Worm (Caenorhabditis elegans) whole organism, young adult: ENCODE measurements around the gene T24E12.10.

Experiments
- B0019.2 ChIP-seq: fragments of 200-800 bp; sonication (Bioruptor generic); conservative IDR thresholded peaks from 2 replicates; pipeline ENCODE4 v1.3.6; 2022; ENCODE audit warnings: missing genetic modification reagents, missing genetic modification characterization, missing compliant biosample characterization
- B0035.1 ChIP-seq: sonication (generic microtip); optimal IDR thresholded peaks from 2 replicates; lab custom pipeline; 2016; ENCODE audit warnings: missing genetic modification characterization, mild to moderate bottlenecking, missing compliant biosample characterization, missing genotype, missing genetic modification reagents
- B0261.1 ChIP-seq: sonication (generic microtip); optimal IDR thresholded peaks from 2 replicates; lab custom pipeline; 2016; ENCODE audit warnings: mild to moderate bottlenecking, missing genetic modification characterization, moderate library complexity, missing compliant biosample characterization
- C06A6.2 ChIP-seq: fragments of 200-800 bp; sonication (Bioruptor generic); conservative IDR thresholded peaks from 2 replicates; pipeline ENCODE4 v1.3.6; 2022; ENCODE audit warnings: missing genetic modification characterization, missing compliant biosample characterization
- F10E7.11 ChIP-seq: sonication (generic microtip); optimal IDR thresholded peaks from 2 replicates; lab custom pipeline; 2017; ENCODE audit warnings: mild to moderate bottlenecking, missing genetic modification characterization, moderate library complexity, missing compliant biosample characterization
- F23B12.7 ChIP-seq: sonication (generic microtip); optimal IDR thresholded peaks from 2 replicates; lab custom pipeline; 2017; ENCODE audit warnings: missing genetic modification characterization, mild to moderate bottlenecking, missing compliant biosample characterization, antibody characterized with exemption, moderate library complexity; ENCODE audit not compliant: insufficient read depth
- F37B4.10 ChIP-seq: fragments of 200-800 bp; sonication (Bioruptor generic); IDR thresholded peaks from 2 replicates; pipeline ENCODE4 v1.3.6; 2022; ENCODE audit warnings: missing genetic modification characterization, missing compliant biosample characterization
- F57C9.4 ChIP-seq: sonication (generic microtip); optimal IDR thresholded peaks from 2 replicates; lab custom pipeline; 2017; ENCODE audit warnings: mild to moderate bottlenecking, missing genetic modification characterization, missing compliant biosample characterization
- T26A5.8 ChIP-seq: sonication (generic microtip); optimal IDR thresholded peaks from 2 replicates; lab custom pipeline; 2016; ENCODE audit warnings: missing genetic modification characterization, missing compliant biosample characterization
- atf-7 ChIP-seq: sonication (generic microtip); optimal IDR thresholded peaks from 2 replicates; lab custom pipeline; 2017; ENCODE audit warnings: mild to moderate bottlenecking, missing genetic modification characterization, missing compliant biosample characterization
- attf-5 ChIP-seq: fragments of 200-800 bp; sonication (Bioruptor generic); optimal IDR thresholded peaks from 2 replicates; lab custom pipeline; 2018; ENCODE audit warnings: mild to moderate bottlenecking, missing genetic modification characterization, missing compliant biosample characterization
- cebp-2 ChIP-seq: fragments of 200-800 bp; sonication (Bioruptor generic); IDR thresholded peaks from 2 replicates; pipeline ENCODE4 v1.3.6; 2022; ENCODE audit warnings: missing genetic modification characterization, missing compliant biosample characterization
- ceh-100 ChIP-seq: fragments of 200-800 bp; sonication (Bioruptor generic); IDR thresholded peaks from 2 replicates; pipeline ENCODE4 v1.3.6; 2022; ENCODE audit warnings: missing genetic modification reagents, missing genetic modification characterization, missing compliant biosample characterization
- ceh-27 ChIP-seq: fragments of 200-800 bp; sonication (Bioruptor generic); optimal IDR thresholded peaks from 2 replicates; lab custom pipeline; 2018; ENCODE audit warnings: mild to moderate bottlenecking, missing genetic modification characterization, moderate library complexity, missing compliant biosample characterization
- ceh-91 ChIP-seq: fragments of 200-800 bp; sonication (Bioruptor generic); IDR thresholded peaks from 2 replicates; pipeline ENCODE4 v1.3.6; 2022; ENCODE audit warnings: missing genetic modification reagents, missing genetic modification characterization, missing compliant biosample characterization
- dox-1 ChIP-seq: fragments of 200-800 bp; sonication (Bioruptor generic); IDR thresholded peaks from 2 replicates; pipeline ENCODE4 v1.3.6; 2022; ENCODE audit warnings: missing genetic modification reagents, missing genetic modification characterization, missing compliant biosample characterization
- dpl-1 ChIP-seq: fragments of 150-350 bp; optimal IDR thresholded peaks from 2 replicates; lab custom pipeline; 2014; ENCODE audit warnings: missing biosample characterization, missing genetic modification reagents, missing genetic modification characterization
- efl-1 ChIP-seq: fragments of 150-350 bp; optimal IDR thresholded peaks from 2 replicates; lab custom pipeline; 2014; ENCODE audit warnings: missing biosample characterization, missing genetic modification reagents, missing genetic modification characterization
- egl-44 ChIP-seq: fragments of 200-800 bp; sonication (Bioruptor generic); IDR thresholded peaks from 2 replicates; pipeline ENCODE4 v1.3.6; 2022; ENCODE audit warnings: missing genetic modification reagents, missing genetic modification characterization, missing compliant biosample characterization
- ekl-4 ChIP-seq: fragments of 200-800 bp; sonication (Bioruptor generic); IDR thresholded peaks from 2 replicates; pipeline ENCODE4 v1.3.6; 2022; ENCODE audit warnings: missing genetic modification reagents, missing genetic modification characterization, missing compliant biosample characterization
- fkh-3 ChIP-seq: sonication (generic microtip); optimal IDR thresholded peaks from 2 replicates; lab custom pipeline; 2016; ENCODE audit warnings: mild to moderate bottlenecking, missing genetic modification characterization, missing compliant biosample characterization
- him-1 ChIP-seq: sonication (generic microtip); optimal IDR thresholded peaks from 2 replicates; lab custom pipeline; 2016; ENCODE audit warnings: missing genotype, missing genetic modification reagents, missing genetic modification characterization, missing compliant biosample characterization
- hlh-12 ChIP-seq: sonication (generic microtip); optimal IDR thresholded peaks from 2 replicates; lab custom pipeline; 2016; ENCODE audit warnings: missing genetic modification characterization, missing compliant biosample characterization
- hmg-1.2 ChIP-seq: fragments of 200-800 bp; sonication (Bioruptor generic); IDR thresholded peaks from 2 replicates; pipeline ENCODE4 v1.3.6; 2022; ENCODE audit warnings: missing genetic modification reagents, missing genetic modification characterization, missing compliant biosample characterization
- hmg-20 ChIP-seq: fragments of 200-800 bp; sonication (Bioruptor generic); IDR thresholded peaks from 2 replicates; pipeline ENCODE4 v1.3.6; 2022; ENCODE audit warnings: missing genetic modification reagents, missing genetic modification characterization, missing compliant biosample characterization
- lin-26 ChIP-seq: fragments of 200-800 bp; sonication (Bioruptor generic); IDR thresholded peaks from 2 replicates; pipeline ENCODE4 v1.3.6; 2022; ENCODE audit warnings: missing genetic modification reagents, missing genetic modification characterization, missing compliant biosample characterization
- lin-35 ChIP-seq, 3 experiments: fragments of 150-350 bp in 2 of 3; sonication (generic microtip) in 1 of 3; optimal IDR thresholded peaks; 2 replicates each; lab custom pipeline; 2014 to 2018; ENCODE audit warnings: missing biosample characterization in 3 of 3, missing genetic modification characterization in 3 of 3, missing genetic modification reagents in 3 of 3
- lsl-1 ChIP-seq: fragments of 200-800 bp; sonication (Bioruptor generic); optimal IDR thresholded peaks from 2 replicates; lab custom pipeline; 2018; ENCODE audit warnings: mild to moderate bottlenecking, missing genetic modification characterization, moderate library complexity, missing compliant biosample characterization
- lsy-27 ChIP-seq: sonication (generic microtip); optimal IDR thresholded peaks from 2 replicates; lab custom pipeline; 2017; ENCODE audit warnings: missing genetic modification characterization, mild to moderate bottlenecking, missing compliant biosample characterization, antibody characterized with exemption, missing genotype, borderline replicate concordance; ENCODE audit not compliant: insufficient read depth
- madf-6 ChIP-seq: fragments of 200-800 bp; sonication (Bioruptor generic); IDR thresholded peaks from 2 replicates; pipeline ENCODE4 v1.3.6; 2022; ENCODE audit warnings: missing genetic modification reagents, missing genetic modification characterization, missing compliant biosample characterization
- madf-8 ChIP-seq: fragments of 200-800 bp; sonication (Bioruptor generic); conservative IDR thresholded peaks from 2 replicates; pipeline ENCODE4 v1.3.6; 2022; ENCODE audit warnings: missing genetic modification reagents, missing genetic modification characterization, missing compliant biosample characterization
- mcd-1 ChIP-seq: fragments of 200-800 bp; sonication (Bioruptor generic); IDR thresholded peaks from 2 replicates; pipeline ENCODE4 v1.3.6; 2022; ENCODE audit warnings: missing genetic modification reagents, missing genetic modification characterization, missing compliant biosample characterization
- mel-28 ChIP-seq: sonication (generic microtip); optimal IDR thresholded peaks from 2 replicates; lab custom pipeline; 2016; ENCODE audit warnings: borderline replicate concordance, mild to moderate bottlenecking, missing genetic modification characterization, missing compliant biosample characterization
- nfyb-1 ChIP-seq: fragments of 200-800 bp; sonication (Bioruptor generic); IDR thresholded peaks from 2 replicates; pipeline ENCODE4 v1.3.6; 2022; ENCODE audit warnings: missing genetic modification reagents, missing genetic modification characterization, missing compliant biosample characterization
- rcor-1 ChIP-seq: fragments of 200-800 bp; sonication (Bioruptor generic); IDR thresholded peaks from 2 replicates; pipeline ENCODE4 v1.3.6; 2022; ENCODE audit warnings: missing genetic modification reagents, missing genetic modification characterization, missing compliant biosample characterization
- rec-8 ChIP-seq, 2 experiments: sonication (generic microtip); optimal IDR thresholded peaks; 2 replicates each; lab custom pipeline; 2016; ENCODE audit warnings: mild to moderate bottlenecking in 2 of 2, missing genetic modification characterization in 2 of 2, missing genetic modification reagents in 2 of 2, missing genotype in 2 of 2, missing biosample characterization in 1 of 2, missing compliant biosample characterization in 1 of 2, moderate library complexity in 1 of 2
- rpc-1 ChIP-seq, 2 experiments: fragments of 150-350 bp in 1 of 2; sonication (generic microtip) in 1 of 2; optimal IDR thresholded peaks; 2 replicates each; lab custom pipeline; 2014 to 2018; ENCODE audit warnings: missing biosample characterization in 1 of 2, missing genetic modification characterization in 1 of 2, missing genetic modification reagents in 1 of 2, missing genotype in 1 of 2
- snpc-3.4 ChIP-seq: sonication (generic microtip); optimal IDR thresholded peaks from 2 replicates; lab custom pipeline; 2017; ENCODE audit warnings: missing genetic modification characterization, mild to moderate bottlenecking, missing compliant biosample characterization, antibody characterized with exemption, moderate library complexity, missing genotype, missing genetic modification reagents
- tbp1 ChIP-seq: fragments of 200-800 bp; sonication (Bioruptor generic); optimal IDR thresholded peaks from 2 replicates; lab custom pipeline; 2018; ENCODE audit warnings: mild to moderate bottlenecking, missing genetic modification characterization, missing compliant biosample characterization
- tlf-1 ChIP-seq: fragments of 200-800 bp; sonication (Bioruptor generic); optimal IDR thresholded peaks from 2 replicates; lab custom pipeline; 2018; ENCODE audit warnings: mild to moderate bottlenecking, missing genetic modification characterization, missing compliant biosample characterization
- xnd-1 ChIP-seq: sonication (generic microtip); optimal IDR thresholded peaks from 2 replicates; lab custom pipeline; 2016; ENCODE audit warnings: missing genotype, missing genetic modification reagents, missing genetic modification characterization, missing compliant biosample characterization
- zim-3 ChIP-seq: sonication (generic microtip); optimal IDR thresholded peaks from 2 replicates; lab custom pipeline; 2017; ENCODE audit warnings: mild to moderate bottlenecking, missing genetic modification characterization, moderate library complexity, missing compliant biosample characterization
- ztf-18 ChIP-seq: sonication (generic microtip); optimal IDR thresholded peaks from 2 replicates; lab custom pipeline; 2016; ENCODE audit warnings: missing genotype, mild to moderate bottlenecking, missing genetic modification characterization, missing compliant biosample characterization
- ztf-25 ChIP-seq: fragments of 200-800 bp; sonication (Bioruptor generic); IDR thresholded peaks from 2 replicates; pipeline ENCODE4 v1.3.6; 2022; ENCODE audit warnings: missing genetic modification reagents, missing genetic modification characterization, missing compliant biosample characterization
- ztf-26 ChIP-seq: sonication (generic microtip); optimal IDR thresholded peaks from 2 replicates; lab custom pipeline; 2017; ENCODE audit warnings: missing genetic modification characterization, missing compliant biosample characterization

T24E12.10 gene

ce11 chrII:3739647-3740046, 33.4 kb downstream of the T24E12.10 start, which contains the start of gene F12E12.2:
Gene F12E12.2 (plus strand): TSS chrII:3739947.
- TF ChIP-seq C06A6.2 (GFP tag; lab: Robert Waterston, UW) (no peak), ztf-26 (tag; lab: Kevin White, UChicago) (no peak), fkh-3 (no peak), T26A5.8 (tag; lab: Kevin White, UChicago) (no peak), lin-35 (GFP tag; optimal IDR thresholded peaks at IDR 0.05; lab: Kevin White, UChicago) (no peak), ekl-4 (no peak), ceh-27 (no peak), B0019.2 (no peak), rcor-1 (no peak), mel-28 (tag; lab: Kevin White, UChicago) (no peak), ceh-100 (GFP tag; lab: Robert Waterston, UW) (no peak), hlh-12 (tag; lab: Kevin White, UChicago) (no peak), cebp-2 (no peak), snpc-3.4 (tag; lab: Kevin White, UChicago) (no peak), lsl-1 (GFP tag; lab: Kevin White, UChicago) (no peak)

- no peak for TF ChIP-seq rpc-1 (optimal IDR thresholded peaks at IDR 0.05; lab: Kevin White, UChicago)
- TF ChIP-seq rpc-1 (tag; optimal IDR thresholded peaks at IDR 0.05; lab: Kevin White, UChicago): no peak
- TF ChIP-seq snpc-3.4 (tag; lab: Kevin White, UChicago): no peak
- TF ChIP-seq ztf-18: no peak
- TF ChIP-seq tbp1 (GFP tag; lab: Kevin White, UChicago): no peak
- no peak for TF ChIP-seq F37B4.10
- no peak for TF ChIP-seq F57C9.4 (tag; lab: Kevin White, UChicago)
- TF ChIP-seq F10E7.11: no peak
- TF ChIP-seq fkh-3: no peak
- TF ChIP-seq lin-26 (GFP tag; lab: Robert Waterston, UW): no peak
- peak; percentile 33; the same call in 1 of the 2 replicates for TF ChIP-seq hmg-1.2 (GFP tag; lab: Robert Waterston, UW)
- no peak for TF ChIP-seq F23B12.7 (tag; lab: Kevin White, UChicago)
- TF ChIP-seq B0261.1 (tag; lab: Kevin White, UChicago): no peak
- peak; percentile 7 for TF ChIP-seq dpl-1 (GFP tag; lab: Kevin White, UChicago)
- TF ChIP-seq attf-5 (GFP tag; lab: Kevin White, UChicago): no peak
- TF ChIP-seq ztf-26 (tag; lab: Kevin White, UChicago): no peak
- TF ChIP-seq efl-1 (GFP tag; lab: Kevin White, UChicago): peak; percentile 57
- TF ChIP-seq hmg-20: no peak
- TF ChIP-seq ztf-25: no peak
- TF ChIP-seq B0035.1 (tag; lab: Kevin White, UChicago): no peak
- TF ChIP-seq ceh-91 (GFP tag; lab: Robert Waterston, UW): no peak
- TF ChIP-seq madf-8 (GFP tag; lab: Robert Waterston, UW): peak; percentile 27; the same call in 1 of the 2 replicates
- TF ChIP-seq dox-1 (GFP tag; lab: Robert Waterston, UW): no peak
- no peak for TF ChIP-seq mcd-1 (GFP tag; lab: Robert Waterston, UW)
- TF ChIP-seq lin-35 (GFP tag; optimal IDR thresholded peaks at IDR 0.05; lab: Kevin White, UChicago): no peak
- peak; percentile 58 for TF ChIP-seq madf-6 (GFP tag; lab: Robert Waterston, UW)
- TF ChIP-seq rec-8 (tag; optimal IDR thresholded peaks at IDR 0.05; lab: Kevin White, UChicago): no peak
- no peak for TF ChIP-seq lsy-27
- TF ChIP-seq him-1 (tag; lab: Kevin White, UChicago): no peak
- TF ChIP-seq zim-3 (tag; lab: Kevin White, UChicago): no peak
- no peak for TF ChIP-seq egl-44
- no peak for TF ChIP-seq xnd-1 (tag; lab: Kevin White, UChicago)
- TF ChIP-seq nfyb-1 (GFP tag; lab: Robert Waterston, UW): no peak
- no peak for TF ChIP-seq atf-7
- TF ChIP-seq tlf-1: no peak
Measured at ce11 chrII:3736893-3737375, 36.1 kb downstream of the T24E12.10 start, which contains the start of gene F12E12.6. Gene F12E12.6 (minus strand): TSS chrII:3736943.
